Fruit fly (Drosophila melanogaster) whole organism, embryonic: Measurements from ENCODE around the gene CG43137.
A peak's percentile ranks its signal among the peaks of the same experiment; 100 is the strongest.

Experiments
- Adf1 ChIP-seq: fragments of 200-800 bp; sonication (Bioruptor generic); IDR thresholded peaks from 2 replicates; pipeline ENCODE4 v1.3.6; 2022; ENCODE audit warnings: missing biosample characterization, missing genetic modification characterization
- Bgb ChIP-seq: fragments of 200-800 bp; sonication (Bioruptor generic); IDR thresholded peaks from 2 replicates; pipeline ENCODE4 v1.3.6; 2022; ENCODE audit warnings: missing biosample characterization, missing genetic modification characterization; ENCODE audit not compliant: partially characterized antibody
- Blimp-1 ChIP-seq: fragments of 200-800 bp; sonication (Bioruptor generic); optimal IDR thresholded peaks from 3 replicates; lab custom pipeline; 2018; ENCODE audit warnings: missing biosample characterization, missing genetic modification characterization, mild to moderate bottlenecking, moderate library complexity, missing genetic modification reagents
- BtbVII ChIP-seq: fragments of 200-800 bp; sonication (Bioruptor generic); optimal IDR thresholded peaks from 3 replicates; lab custom pipeline; 2017; ENCODE audit warnings: missing biosample characterization, mild to moderate bottlenecking, missing genetic modification characterization
- CG10274 ChIP-seq: fragments of 200-800 bp; sonication (Bioruptor generic); optimal IDR thresholded peaks from 3 replicates; lab custom pipeline; 2017; ENCODE audit warnings: missing biosample characterization, mild to moderate bottlenecking, missing genetic modification characterization
- CG10462 ChIP-seq: fragments of 200-800 bp; sonication (Bioruptor generic); optimal IDR thresholded peaks from 2 replicates; lab custom pipeline; 2016; ENCODE audit warnings: missing biosample characterization, missing genetic modification characterization
- CG10543 ChIP-seq: fragments of 200-800 bp; sonication (Bioruptor generic); optimal IDR thresholded peaks from 3 replicates; lab custom pipeline; 2017; ENCODE audit warnings: missing biosample characterization, mild to moderate bottlenecking, missing genetic modification characterization, moderate library complexity
- CG10959 ChIP-seq: fragments of 200-800 bp; sonication (Bioruptor generic); IDR thresholded peaks from 2 replicates; pipeline ENCODE4 v1.3.6; 2022; ENCODE audit warnings: missing biosample characterization, missing genetic modification characterization
- CG12659 ChIP-seq: fragments of 200-800 bp; sonication (Bioruptor generic); optimal IDR thresholded peaks from 3 replicates; lab custom pipeline; 2017; ENCODE audit warnings: mild to moderate bottlenecking, missing biosample characterization, missing genetic modification reagents, missing genetic modification characterization
- CG12942 ChIP-seq: fragments of 200-800 bp; sonication (Bioruptor generic); optimal IDR thresholded peaks from 3 replicates; lab custom pipeline; 2016; ENCODE audit warnings: missing biosample characterization, missing genetic modification characterization
- CG13123 ChIP-seq: fragments of 200-800 bp; sonication (Bioruptor generic); optimal IDR thresholded peaks from 2 replicates; lab custom pipeline; 2016; ENCODE audit warnings: missing biosample characterization, missing genetic modification characterization
- CG13296 ChIP-seq: fragments of 200-800 bp; sonication (Bioruptor generic); optimal IDR thresholded peaks from 3 replicates; lab custom pipeline; 2018; ENCODE audit warnings: missing biosample characterization, mild to moderate bottlenecking, missing genetic modification characterization
- CG13894 ChIP-seq: fragments of 200-800 bp; sonication (Bioruptor generic); optimal IDR thresholded peaks from 3 replicates; lab custom pipeline; 2018; ENCODE audit warnings: missing biosample characterization, mild to moderate bottlenecking, missing genetic modification characterization, moderate library complexity
- CG15601 ChIP-seq: fragments of 200-800 bp; sonication (Bioruptor generic); optimal IDR thresholded peaks from 3 replicates; lab custom pipeline; 2019; ENCODE audit warnings: missing biosample characterization, mild to moderate bottlenecking, missing genetic modification characterization, moderate library complexity
- CG17568 ChIP-seq: fragments of 200-800 bp; sonication (Bioruptor generic); optimal IDR thresholded peaks from 2 replicates; lab custom pipeline; 2018; ENCODE audit warnings: missing biosample characterization, mild to moderate bottlenecking, missing genetic modification characterization, moderate library complexity
- CG32532 ChIP-seq: fragments of 200-800 bp; sonication (Bioruptor generic); IDR thresholded peaks from 2 replicates; pipeline ENCODE4 v1.3.6; 2022; ENCODE audit warnings: missing biosample characterization, missing genetic modification characterization
- CG32767 ChIP-seq: fragments of 200-800 bp; sonication (Bioruptor generic); IDR thresholded peaks from 2 replicates; pipeline ENCODE4 v1.3.6; 2022; ENCODE audit warnings: missing biosample characterization, missing genetic modification characterization
- CG4328 ChIP-seq: fragments of 200-800 bp; sonication (Bioruptor generic); optimal IDR thresholded peaks from 3 replicates; lab custom pipeline; 2017; ENCODE audit warnings: missing biosample characterization, missing genetic modification reagents, missing genetic modification characterization
- CG6175 ChIP-seq: fragments of 200-800 bp; sonication (Bioruptor generic); IDR thresholded peaks from 3 replicates; pipeline ENCODE4 v1.3.6; 2022; ENCODE audit warnings: missing biosample characterization, missing genetic modification characterization
- CG6813 ChIP-seq: fragments of 200-800 bp; sonication (Bioruptor generic); optimal IDR thresholded peaks from 2 replicates; lab custom pipeline; 2017; ENCODE audit warnings: missing biosample characterization, missing genetic modification characterization, mild to moderate bottlenecking, moderate library complexity, missing genetic modification reagents
- CG9727 ChIP-seq: fragments of 200-800 bp; sonication (Bioruptor generic); optimal IDR thresholded peaks from 3 replicates; lab custom pipeline; 2017; ENCODE audit warnings: missing biosample characterization, mild to moderate bottlenecking, missing genetic modification characterization
- CrebB ChIP-seq: fragments of 200-800 bp; sonication (Bioruptor generic); optimal IDR thresholded peaks from 3 replicates; lab custom pipeline; 2018; ENCODE audit warnings: missing biosample characterization, mild to moderate bottlenecking, missing genetic modification characterization
- Ets97D ChIP-seq: fragments of 200-800 bp; sonication (Bioruptor generic); optimal IDR thresholded peaks from 3 replicates; lab custom pipeline; 2016; ENCODE audit warnings: missing biosample characterization, missing genetic modification characterization
- H2.0 ChIP-seq: fragments of 200-800 bp; sonication (Bioruptor generic); IDR thresholded peaks from 2 replicates; pipeline ENCODE4 v1.3.6; 2022; ENCODE audit warnings: missing biosample characterization, missing genetic modification characterization
- HLH54F ChIP-seq: fragments of 200-800 bp; sonication (Bioruptor generic); optimal IDR thresholded peaks from 3 replicates; lab custom pipeline; 2016; ENCODE audit warnings: missing biosample characterization, missing genetic modification characterization
- Hmr ChIP-seq: fragments of 200-800 bp; sonication (Bioruptor generic); optimal IDR thresholded peaks from 3 replicates; lab custom pipeline; 2017; ENCODE audit warnings: mild to moderate bottlenecking, missing biosample characterization, missing genetic modification reagents, missing genetic modification characterization
- Kr ChIP-seq: fragments of 200-800 bp; sonication (Bioruptor generic); optimal IDR thresholded peaks from 2 replicates; lab custom pipeline; 2017; ENCODE audit warnings: missing biosample characterization, mild to moderate bottlenecking, missing genetic modification characterization
- Myb ChIP-seq: fragments of 200-800 bp; sonication (Bioruptor generic); optimal IDR thresholded peaks from 2 replicates; lab custom pipeline; 2016; ENCODE audit warnings: missing biosample characterization, missing genetic modification characterization
- Nf-YB ChIP-seq: fragments of 200-800 bp; sonication (Bioruptor generic); optimal IDR thresholded peaks from 3 replicates; lab custom pipeline; 2019; ENCODE audit warnings: missing biosample characterization, mild to moderate bottlenecking, missing genetic modification characterization, moderate library complexity
- Sox102F ChIP-seq: fragments of 200-800 bp; sonication (Bioruptor generic); optimal IDR thresholded peaks from 2 replicates; lab custom pipeline; 2018; ENCODE audit warnings: missing biosample characterization, mild to moderate bottlenecking, missing genetic modification characterization, moderate library complexity
- Ssrp ChIP-seq: fragments of 200-800 bp; sonication (Bioruptor generic); optimal IDR thresholded peaks from 2 replicates; lab custom pipeline; 2018; ENCODE audit warnings: missing biosample characterization, mild to moderate bottlenecking, missing genetic modification characterization, moderate library complexity
- aop ChIP-seq: fragments of 200-800 bp; sonication (Bioruptor generic); IDR thresholded peaks from 2 replicates; pipeline ENCODE4 v1.3.6; 2022; ENCODE audit warnings: missing biosample characterization, missing genetic modification characterization
- dimm ChIP-seq: fragments of 200-800 bp; sonication (Bioruptor generic); IDR thresholded peaks from 2 replicates; pipeline ENCODE4 v1.3.6; 2022; ENCODE audit warnings: missing biosample characterization, missing genetic modification characterization
- gce ChIP-seq: fragments of 200-800 bp; sonication (Bioruptor generic); IDR thresholded peaks from 3 replicates; pipeline ENCODE4 v1.3.6; 2022; ENCODE audit warnings: missing biosample characterization, missing genetic modification characterization
- her ChIP-seq: fragments of 200-800 bp; sonication (Bioruptor generic); optimal IDR thresholded peaks from 2 replicates; lab custom pipeline; 2016; ENCODE audit warnings: missing biosample characterization, missing genetic modification characterization
- hkb ChIP-seq, 2 experiments: fragments of 200-800 bp in 1 of 2; fragments of >200 bp in 1 of 2; sonication (Bioruptor generic) in 1 of 2; IDR thresholded peaks in 1 of 2; optimal IDR thresholded peaks in 1 of 2; 2 replicates each; pipeline versions ENCODE4 v1.3.6 to Lab custom; 2017 to 2022; ENCODE audit warnings: missing biosample characterization in 1 of 2, missing genetic modification characterization in 1 of 2
- hth ChIP-seq: fragments of >200 bp; optimal IDR thresholded peaks from 2 replicates; lab custom pipeline; 2017; ENCODE audit warnings: inconsistent platforms
- insv ChIP-seq, 2 experiments: fragments of 200-800 bp; sonication (Bioruptor generic); optimal IDR thresholded peaks; 3 replicates each; lab custom pipeline; 2016 to 2018; ENCODE audit warnings: missing biosample characterization in 2 of 2, missing genetic modification characterization in 2 of 2
- kay ChIP-seq: fragments of 200-800 bp; sonication (Bioruptor generic); optimal IDR thresholded peaks from 2 replicates; lab custom pipeline; 2016; ENCODE audit warnings: missing biosample characterization, missing genetic modification characterization
- p53 ChIP-seq: fragments of 200-800 bp; sonication (Bioruptor generic); optimal IDR thresholded peaks from 2 replicates; lab custom pipeline; 2016; ENCODE audit warnings: missing biosample characterization, missing genetic modification characterization
- pan ChIP-seq, 4 experiments: fragments of >200 bp in 3 of 4; fragments of 200-800 bp in 1 of 4; sonication (Bioruptor generic) in 1 of 4; optimal IDR thresholded peaks in 3 of 4; IDR thresholded peaks in 1 of 4; 2 replicates each; pipeline versions ENCODE4 v1.3.6 to Lab custom; 2017 to 2022; ENCODE audit warnings: missing biosample characterization in 2 of 4, missing genetic modification characterization in 2 of 4, mixed read lengths in 1 of 4
- rib ChIP-seq: fragments of 200-800 bp; sonication (Bioruptor generic); IDR thresholded peaks from 2 replicates; pipeline ENCODE4 v1.3.6; 2022; ENCODE audit warnings: missing biosample characterization, missing genetic modification characterization
- row ChIP-seq: fragments of 200-800 bp; sonication (Bioruptor generic); IDR thresholded peaks from 3 replicates; pipeline ENCODE4 v1.3.6; 2022; ENCODE audit warnings: missing biosample characterization, missing genetic modification characterization
- schlank ChIP-seq: fragments of 200-800 bp; sonication (Bioruptor generic); optimal IDR thresholded peaks from 2 replicates; lab custom pipeline; 2018; ENCODE audit warnings: missing biosample characterization, mild to moderate bottlenecking, missing genetic modification characterization
- tna ChIP-seq: fragments of 200-800 bp; sonication (Bioruptor generic); IDR thresholded peaks from 2 replicates; pipeline ENCODE4 v1.3.6; 2022; ENCODE audit warnings: missing biosample characterization, missing genetic modification characterization; ENCODE audit not compliant: partially characterized antibody
- trh ChIP-seq: fragments of 200-800 bp; sonication (Bioruptor generic); optimal IDR thresholded peaks from 2 replicates; lab custom pipeline; 2016; ENCODE audit warnings: missing biosample characterization, missing genetic modification characterization
- z ChIP-seq: fragments of 200-800 bp; sonication (Bioruptor generic); IDR thresholded peaks from 3 replicates; pipeline ENCODE4 v1.3.6; 2022; ENCODE audit warnings: missing biosample characterization, missing genetic modification characterization

CG43137 gene

DNA sequence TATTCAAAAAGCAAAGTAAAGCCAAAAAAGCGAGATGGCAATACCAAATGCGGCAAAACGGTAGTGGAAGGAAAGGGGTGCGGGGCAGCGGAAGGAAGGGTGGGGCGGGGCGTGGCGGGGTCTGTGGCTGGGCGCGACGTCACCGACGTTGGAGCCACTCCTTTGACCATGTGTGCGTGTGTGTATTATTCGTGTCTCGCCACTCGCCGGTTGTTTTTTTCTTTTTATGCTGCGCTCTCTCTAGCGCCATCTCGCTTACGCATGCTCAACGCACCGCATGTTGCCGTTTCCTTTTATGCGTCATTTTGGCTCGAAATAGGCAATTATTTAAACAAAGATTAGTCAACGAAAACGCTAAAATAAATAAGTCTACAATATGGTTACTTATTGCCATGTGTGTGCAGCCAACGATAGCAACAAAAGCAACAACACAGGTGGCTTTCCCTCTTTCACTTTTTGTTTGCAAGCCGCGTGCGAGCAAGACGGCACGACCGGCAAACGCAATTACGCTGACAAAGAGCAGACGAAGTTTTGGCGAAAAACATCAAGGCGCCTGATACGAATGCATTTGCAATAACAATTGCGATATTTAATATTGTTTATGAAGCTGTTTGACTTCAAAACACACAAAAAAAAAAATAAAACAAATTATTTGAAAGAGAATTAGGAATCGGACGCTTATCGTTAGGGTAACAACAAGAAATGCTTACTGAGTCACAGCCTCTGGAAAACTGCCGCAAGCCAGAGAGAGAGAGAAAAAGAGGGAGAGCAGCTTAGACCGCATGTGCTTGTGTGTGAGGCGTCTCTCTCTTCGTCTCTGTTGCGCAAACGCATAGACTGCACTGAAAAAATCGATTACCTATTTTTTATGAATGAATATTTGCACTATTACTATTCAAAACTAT lies 34.5 kb upstream of the CG43137 start (continued):
- TF ChIP-seq CG9727 (GFP tag; lab: Kevin White, UChicago) (no peak), CG13296 (GFP tag; lab: Kevin White, UChicago) (peak; percentile 26), dimm (GFP tag; lab: Robert Waterston, UW) (no peak), tna (no peak), Myb (no peak), CG4328 (no peak), CG6813 (GFP tag; lab: Kevin White, UChicago) (peak; percentile 55), gce (GFP tag; lab: Robert Waterston, UW) (no peak), Nf-YB (GFP tag; lab: Kevin White, UChicago) (peak; percentile 22), insv (GFP tag; optimal IDR thresholded peaks at IDR 0.05; lab: Kevin White, UChicago) (peak in 1 of 2 experiments; percentile 12), Sox102F (GFP tag; lab: Kevin White, UChicago) (peak; percentile 17), Kr (GFP tag; lab: Kevin White, UChicago) (peak; percentile 36), kay (no peak), CG13894 (peak; percentile 68), schlank (tag; lab: Kevin White, UChicago) (peak; percentile 31), CrebB (tag; lab: Kevin White, UChicago) (peak; percentile 23), HLH54F (GFP tag; lab: Kevin White, UChicago) (no peak), BtbVII (GFP tag; lab: Kevin White, UChicago) (peak; percentile 51), CG13123 (GFP tag; lab: Kevin White, UChicago) (no peak), pan (optimal IDR thresholded peaks at IDR 0.05; lab: Kevin White, UChicago) (no peak), pan (GFP tag; optimal IDR thresholded peaks at IDR 0.05 in 1 of 2, IDR thresholded peaks at IDR 0.05 in 1 of 2) (no peak), Ssrp (no peak), CG10274 (GFP tag; lab: Kevin White, UChicago) (peak; percentile 29), CG15601 (tag; lab: Kevin White, UChicago) (peak; percentile 6), p53 (GFP tag; lab: Kevin White, UChicago) (no peak), aop (peak; percentile 39; the same call in 1 of the 2 replicates), Bgb (GFP tag; lab: Robert Waterston, UW) (0 out of 2 replicates have a peak, but pooled peaks have one; percentile 18), hkb (optimal IDR thresholded peaks at IDR 0.05; lab: Kevin White, UChicago) (no peak), hkb (GFP tag; IDR thresholded peaks at IDR 0.05; lab: Robert Waterston, UW) (0 out of 2 replicates have a peak, but pooled peaks have one; percentile 14), trh (GFP tag; lab: Kevin White, UChicago) (no peak), rib (GFP tag; lab: Robert Waterston, UW) (peak; percentile 71), CG10462 (no peak), Adf1 (GFP tag; lab: Robert Waterston, UW) (peak; percentile 66), z (GFP tag; lab: Robert Waterston, UW) (0 out of 3 replicates have a peak, but pooled peaks have one; percentile 36), hth (lab: Kevin White, UChicago) (no peak), CG32767 (GFP tag; lab: Robert Waterston, UW) (0 out of 2 replicates have a peak, but pooled peaks have one; percentile 27), CG6175 (peak; percentile 77; the same call in 2 of the 3 replicates), Blimp-1 (peak; percentile 27), Hmr (GFP tag; lab: Kevin White, UChicago) (peak; percentile 30), CG32532 (GFP tag; lab: Robert Waterston, UW) (peak; percentile 6; the same call in 1 of the 2 replicates), H2.0 (GFP tag; lab: Robert Waterston, UW) (no peak), CG12942 (GFP tag; lab: Kevin White, UChicago) (no peak), CG12659 (no peak), CG10959 (GFP tag; lab: Robert Waterston, UW) (no peak), CG10543 (GFP tag; lab: Kevin White, UChicago) (peak; percentile 77), CG17568 (GFP tag; lab: Kevin White, UChicago) (peak; percentile 9), row (peak; percentile 28; the same call in 2 of the 3 replicates), Ets97D (no peak), her (GFP tag; lab: Kevin White, UChicago) (no peak)
